Fruit fly (Drosophila melanogaster) Kc167 (cell line): ENCODE results near the gene squ.

Experiments used
- Myc ChIP-seq: fragments of >200 bp; optimal IDR thresholded peaks from 2 replicates; lab custom pipeline; 2017; ENCODE audit warnings: missing external identifiers
- Sin3A ChIP-seq: fragments of >200 bp; optimal IDR thresholded peaks from 2 replicates; lab custom pipeline; 2018; ENCODE audit warnings: missing external identifiers
- h ChIP-seq: fragments of >200 bp; optimal IDR thresholded peaks from 3 replicates; lab custom pipeline; 2018; ENCODE audit warnings: missing external identifiers
- psq ChIP-seq: fragments of >200 bp; optimal IDR thresholded peaks from 2 replicates; lab custom pipeline; 2017; ENCODE audit warnings: missing external identifiers
- ttk ChIP-seq: sonication (Bioruptor generic); optimal IDR thresholded peaks from 2 replicates; lab custom pipeline; 2017; ENCODE audit warnings: missing external identifiers

DNA sequence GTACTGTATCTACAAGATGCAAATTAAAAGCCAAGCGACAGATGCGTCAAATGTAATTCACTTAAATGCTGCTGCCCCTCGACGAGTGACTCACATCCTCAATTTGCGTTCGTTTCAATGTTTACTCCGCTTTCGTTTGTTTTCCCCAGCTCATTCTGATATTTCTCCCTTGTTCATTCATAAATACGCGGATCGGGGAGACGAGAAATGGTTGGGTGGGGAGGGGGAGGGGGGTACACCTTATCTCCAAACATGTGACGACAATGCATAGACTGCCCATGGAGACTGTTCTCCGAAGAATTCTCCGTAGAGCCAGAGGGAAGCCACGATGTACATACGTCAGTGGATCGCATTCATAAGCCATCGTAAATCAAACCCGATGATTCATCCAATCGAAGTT, 42.5 kb upstream of the squ start:
- TF ChIP-seq ttk (lab: Kevin White, UChicago): no peak
- TF ChIP-seq h: no peak
- TF ChIP-seq Myc (lab: Kevin White, UChicago): no peak
- TF ChIP-seq Sin3A: no peak
- no peak for TF ChIP-seq psq (lab: Kevin White, UChicago)
